Worm (Caenorhabditis elegans) whole organism, L3 larva: ENCODE results near the gene Y27F2A.8.
"Not testable (repeated sequence)": the region's sequence is repeated elsewhere in the genome, so short reads cannot be mapped to it uniquely, and the experiment has no call there.

Source experiments
- R02D3.7 ChIP-seq: fragments of 150-350 bp; optimal IDR thresholded peaks from 2 replicates; lab custom pipeline; 2014; ENCODE audit warnings: missing biosample characterization, missing genetic modification characterization
- ama-1 ChIP-seq: fragments of 150-350 bp; optimal IDR thresholded peaks from 2 replicates; lab custom pipeline; 2018
- ceh-82 ChIP-seq: fragments of 150-350 bp; optimal IDR thresholded peaks from 2 replicates; lab custom pipeline; 2014; ENCODE audit warnings: missing biosample characterization, missing genetic modification characterization
- egl-27 ChIP-seq: sonication (generic microtip); optimal IDR thresholded peaks from 4 replicates; lab custom pipeline; 2017; ENCODE audit warnings: missing biosample characterization, missing genetic modification reagents, missing genetic modification characterization
- elt-2 ChIP-seq: sonication (generic microtip); optimal IDR thresholded peaks from 2 replicates; lab custom pipeline; 2016; ENCODE audit warnings: missing genetic modification reagents, mild to moderate bottlenecking, missing genetic modification characterization, missing compliant biosample characterization
- nhr-237 ChIP-seq: fragments of 150-350 bp; optimal IDR thresholded peaks from 2 replicates; lab custom pipeline; 2014; ENCODE audit warnings: missing biosample characterization, missing genetic modification characterization
- nhr-28 ChIP-seq: fragments of 150-350 bp; optimal IDR thresholded peaks from 2 replicates; lab custom pipeline; 2014; ENCODE audit warnings: missing biosample characterization, missing genetic modification characterization
- unc-62 ChIP-seq: fragments of 150-350 bp; sonication (generic microtip); optimal IDR thresholded peaks from 4 replicates; lab custom pipeline; 2014; ENCODE audit warnings: missing biosample characterization, missing genetic modification reagents, missing genetic modification characterization
- ztf-4 ChIP-seq: fragments of 150-350 bp; optimal IDR thresholded peaks from 2 replicates; lab custom pipeline; 2014; ENCODE audit warnings: missing biosample characterization, missing genetic modification characterization

DNA sequence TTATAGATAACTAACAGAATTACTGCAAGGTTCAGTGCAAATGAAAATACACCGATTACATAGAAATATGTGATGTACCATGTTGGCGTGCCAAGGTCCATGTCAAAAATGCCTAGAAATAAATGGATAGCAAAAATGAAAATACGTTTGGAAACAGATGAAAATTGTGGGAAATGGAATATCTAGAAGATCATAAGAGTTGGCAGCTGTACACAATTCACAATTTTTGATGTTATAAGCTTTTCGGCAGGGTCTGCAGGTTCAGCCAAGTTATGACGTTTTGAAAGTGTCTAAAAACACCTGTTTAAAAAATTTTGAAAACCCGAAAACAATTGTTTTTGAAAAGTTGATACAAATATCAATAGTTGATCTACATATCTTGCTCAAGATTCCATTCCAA is 39.0 kb upstream of the Y27F2A.8 start, which contains the start of gene sri-43:
- not testable (repeated sequence) for TF ChIP-seq nhr-237; ztf-4 (tag; lab: Kevin White, UChicago); ama-1 (lab: Kevin White, UChicago); unc-62 (GFP tag; lab: Kevin White, UChicago); nhr-28; R02D3.7 (tag; lab: Kevin White, UChicago); elt-2 (tag; lab: Kevin White, UChicago); ceh-82; egl-27 (tag; lab: Kevin White, UChicago)
